Worm (Caenorhabditis elegans): Measurements from ENCODE around the gene C14A4.6.

The C14A4.6 gene

ce11 chrII:10545924-10546783 is 48.4 kb downstream of the C14A4.6 start:
- TF ChIP-seq unc-62 (GFP tag; optimal IDR thresholded peaks at IDR 0.05), result no peak

DNA sequence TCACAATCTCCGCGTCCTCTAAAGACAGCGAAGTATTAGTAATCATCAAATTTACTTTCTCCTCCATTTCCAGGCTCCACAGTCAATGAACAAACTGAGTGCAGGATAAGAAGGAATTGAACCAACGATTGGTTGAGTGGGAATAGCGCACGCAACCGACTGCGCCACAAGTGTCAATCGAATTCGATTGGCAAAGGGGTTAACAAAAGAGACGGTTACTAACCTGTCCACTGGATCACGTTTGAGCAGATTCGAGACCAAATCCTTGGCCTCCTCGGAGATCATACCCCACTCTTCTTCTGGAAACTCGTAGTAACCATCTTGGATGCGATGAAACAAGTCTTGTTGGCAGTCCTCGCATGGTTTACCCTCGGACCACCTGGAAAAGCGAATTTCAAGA is 49.4 kb downstream of the C14A4.6 start:
- TF ChIP-seq unc-62 (GFP tag; optimal IDR thresholded peaks at IDR 0.05), result no peak

- no peak for TF ChIP-seq unc-62 (GFP tag; optimal IDR thresholded peaks at IDR 0.05)
These were observed 50.1 kb downstream of the C14A4.6 start for ce11 chrII:10544374-10544908.
